Fruit fly (Drosophila melanogaster) whole organism, embryonic: ENCODE results near the gene CG5828.

Experiments used
- C15 ChIP-seq: fragments of 200-800 bp; sonication (Bioruptor generic); IDR thresholded peaks from 3 replicates; pipeline ENCODE4 v1.3.6; 2022; ENCODE audit warnings: missing biosample characterization, missing genetic modification characterization
- CG1024 ChIP-seq: fragments of 200-800 bp; sonication (Bioruptor generic); IDR thresholded peaks from 2 replicates; pipeline ENCODE4 v1.3.6; 2022; ENCODE audit warnings: missing biosample characterization, missing genetic modification characterization
- CG10274 ChIP-seq: fragments of 200-800 bp; sonication (Bioruptor generic); optimal IDR thresholded peaks from 3 replicates; lab custom pipeline; 2017; ENCODE audit warnings: missing biosample characterization, mild to moderate bottlenecking, missing genetic modification characterization
- CG12071 ChIP-seq: fragments of 200-800 bp; sonication (Bioruptor generic); optimal IDR thresholded peaks from 3 replicates; lab custom pipeline; 2018; ENCODE audit warnings: missing biosample characterization, mild to moderate bottlenecking, missing genetic modification characterization
- CG13894 ChIP-seq: fragments of 200-800 bp; sonication (Bioruptor generic); optimal IDR thresholded peaks from 3 replicates; lab custom pipeline; 2018; ENCODE audit warnings: missing biosample characterization, mild to moderate bottlenecking, missing genetic modification characterization, moderate library complexity
- CG17359 ChIP-seq: fragments of 200-800 bp; sonication (Bioruptor generic); optimal IDR thresholded peaks from 3 replicates; lab custom pipeline; 2018; ENCODE audit warnings: missing biosample characterization, mild to moderate bottlenecking, missing genetic modification characterization, moderate library complexity
- CG17361 ChIP-seq: fragments of 200-800 bp; sonication (Bioruptor generic); IDR thresholded peaks from 3 replicates; pipeline ENCODE4 v1.3.6; 2022; ENCODE audit warnings: missing biosample characterization, missing genetic modification characterization
- CG1792 ChIP-seq: fragments of 200-800 bp; sonication (Bioruptor generic); optimal IDR thresholded peaks from 2 replicates; lab custom pipeline; 2016; ENCODE audit warnings: missing biosample characterization, missing genetic modification characterization
- CG2199 ChIP-seq: fragments of 200-800 bp; sonication (Bioruptor generic); IDR thresholded peaks from 3 replicates; pipeline ENCODE4 v1.3.6; 2022; ENCODE audit warnings: missing biosample characterization, missing genetic modification characterization
- CG32532 ChIP-seq: fragments of 200-800 bp; sonication (Bioruptor generic); IDR thresholded peaks from 2 replicates; pipeline ENCODE4 v1.3.6; 2022; ENCODE audit warnings: missing biosample characterization, missing genetic modification characterization
- CG7271 ChIP-seq: fragments of 200-800 bp; sonication (Bioruptor generic); optimal IDR thresholded peaks from 2 replicates; lab custom pipeline; 2018; ENCODE audit warnings: missing biosample characterization, mild to moderate bottlenecking, missing genetic modification characterization, moderate library complexity
- CG7839 ChIP-seq: fragments of 200-800 bp; sonication (Bioruptor generic); optimal IDR thresholded peaks from 3 replicates; lab custom pipeline; 2018; ENCODE audit warnings: missing biosample characterization, mild to moderate bottlenecking, missing genetic modification characterization, moderate library complexity
- CG8290 ChIP-seq, 3 experiments: fragments of 200-800 bp; sonication (Bioruptor generic); optimal IDR thresholded peaks; 2 replicates each; lab custom pipeline; 2016 to 2019; ENCODE audit warnings: missing biosample characterization in 3 of 3, missing genetic modification characterization in 3 of 3, mild to moderate bottlenecking in 2 of 3, moderate library complexity in 1 of 3
- CG8388 ChIP-seq: fragments of 200-800 bp; sonication (Bioruptor generic); optimal IDR thresholded peaks from 2 replicates; lab custom pipeline; 2019; ENCODE audit warnings: missing biosample characterization, mild to moderate bottlenecking, missing genetic modification characterization, moderate library complexity
- Dfd ChIP-seq, 2 experiments: fragments of >200 bp; optimal IDR thresholded peaks; 2 replicates each; lab custom pipeline; 2017; ENCODE audit warnings: missing biosample characterization in 2 of 2, missing genetic modification characterization in 2 of 2
- Med ChIP-seq: fragments of 200-800 bp; sonication (Bioruptor generic); peaks from one replicate; lab custom pipeline; 2016; ENCODE audit warnings: missing biosample characterization, missing genetic modification characterization, mild to moderate bottlenecking, inconsistent platforms, moderate library complexity
- Mrtf ChIP-seq: fragments of 200-800 bp; sonication (Bioruptor generic); IDR thresholded peaks from 3 replicates; pipeline ENCODE4 v1.3.6; 2022; ENCODE audit warnings: missing biosample characterization, missing genetic modification characterization
- Oaz ChIP-seq: fragments of 200-800 bp; sonication (Bioruptor generic); IDR thresholded peaks from 2 replicates; pipeline ENCODE4 v1.3.6; 2022; ENCODE audit warnings: missing biosample characterization, missing genetic modification characterization
- Rfx ChIP-seq: fragments of 200-800 bp; sonication (Bioruptor generic); IDR thresholded peaks from 2 replicates; pipeline ENCODE4 v1.3.6; 2022; ENCODE audit warnings: missing biosample characterization, missing genetic modification characterization
- Scr ChIP-seq: fragments of 200-800 bp; sonication (Bioruptor generic); IDR thresholded peaks from 2 replicates; pipeline ENCODE4 v1.3.6; 2022; ENCODE audit warnings: missing biosample characterization, missing genetic modification characterization; ENCODE audit not compliant: partially characterized antibody
- YL-1 ChIP-seq: fragments of 200-800 bp; sonication (Bioruptor generic); optimal IDR thresholded peaks from 3 replicates; lab custom pipeline; 2017; ENCODE audit warnings: missing biosample characterization, mild to moderate bottlenecking, missing genetic modification characterization
- abd-A ChIP-seq: fragments of 200-800 bp; sonication (Bioruptor generic); optimal IDR thresholded peaks from 3 replicates; lab custom pipeline; 2019; ENCODE audit warnings: missing biosample characterization, mild to moderate bottlenecking, missing genetic modification characterization, moderate library complexity
- az2 ChIP-seq: fragments of 200-800 bp; sonication (Bioruptor generic); optimal IDR thresholded peaks from 3 replicates; lab custom pipeline; 2016; ENCODE audit warnings: missing biosample characterization, missing genetic modification characterization
- caup ChIP-seq: fragments of 200-800 bp; sonication (Bioruptor generic); optimal IDR thresholded peaks from 3 replicates; lab custom pipeline; 2017; ENCODE audit warnings: missing biosample characterization, mild to moderate bottlenecking, missing genetic modification characterization, moderate library complexity; ENCODE audit not compliant: severe bottlenecking
- chinmo ChIP-seq: fragments of 200-800 bp; sonication (Bioruptor generic); IDR thresholded peaks from 4 replicates; pipeline ENCODE4 v1.3.6; 2022; ENCODE audit warnings: missing biosample characterization, missing genetic modification characterization; ENCODE audit not compliant: partially characterized antibody
- ci ChIP-seq: fragments of 200-800 bp; sonication (Bioruptor generic); IDR thresholded peaks from 3 replicates; pipeline ENCODE4 v1.3.6; 2022; ENCODE audit warnings: missing biosample characterization, missing genetic modification characterization
- crol ChIP-seq: fragments of 200-800 bp; sonication (Bioruptor generic); IDR thresholded peaks from 2 replicates; pipeline ENCODE4 v1.3.6; 2022; ENCODE audit warnings: missing biosample characterization, missing genetic modification characterization
- crp ChIP-seq, 2 experiments: fragments of 200-800 bp; sonication (Bioruptor generic); optimal IDR thresholded peaks; 2 replicates in 1 of 2; 3 replicates in 1 of 2; lab custom pipeline; 2017; ENCODE audit warnings: missing biosample characterization in 2 of 2, missing genetic modification characterization in 2 of 2, mild to moderate bottlenecking in 1 of 2, moderate library complexity in 1 of 2
- eve ChIP-seq, 2 experiments: fragments of >200 bp; optimal IDR thresholded peaks; 2 replicates each; lab custom pipeline; 2017; ENCODE audit warnings: missing biosample characterization in 2 of 2, missing genetic modification characterization in 2 of 2
- ewg ChIP-seq: fragments of 200-800 bp; sonication (Bioruptor generic); optimal IDR thresholded peaks from 3 replicates; lab custom pipeline; 2017; ENCODE audit warnings: mild to moderate bottlenecking, missing biosample characterization, missing genetic modification reagents, missing genetic modification characterization
- h ChIP-seq: fragments of >200 bp; optimal IDR thresholded peaks from 2 replicates; lab custom pipeline; 2017
- lab ChIP-seq: fragments of 200-800 bp; sonication (Bioruptor generic); optimal IDR thresholded peaks from 3 replicates; lab custom pipeline; 2017; ENCODE audit warnings: missing biosample characterization, missing genetic modification characterization, mild to moderate bottlenecking, moderate library complexity, missing genetic modification reagents
- onecut ChIP-seq: fragments of 200-800 bp; sonication (Bioruptor generic); IDR thresholded peaks from 2 replicates; pipeline ENCODE4 v1.3.6; 2022; ENCODE audit warnings: missing biosample characterization, missing genetic modification characterization
- pan ChIP-seq, 4 experiments: fragments of >200 bp in 3 of 4; fragments of 200-800 bp in 1 of 4; sonication (Bioruptor generic) in 1 of 4; optimal IDR thresholded peaks in 3 of 4; IDR thresholded peaks in 1 of 4; 2 replicates each; pipeline versions ENCODE4 v1.3.6 to Lab custom; 2017 to 2022; ENCODE audit warnings: missing biosample characterization in 2 of 4, missing genetic modification characterization in 2 of 4, mixed read lengths in 1 of 4
- row ChIP-seq: fragments of 200-800 bp; sonication (Bioruptor generic); IDR thresholded peaks from 3 replicates; pipeline ENCODE4 v1.3.6; 2022; ENCODE audit warnings: missing biosample characterization, missing genetic modification characterization
- sd ChIP-seq: fragments of 200-800 bp; sonication (Bioruptor generic); optimal IDR thresholded peaks from 3 replicates; lab custom pipeline; 2018; ENCODE audit warnings: missing biosample characterization, mild to moderate bottlenecking, missing genetic modification characterization, moderate library complexity
- sens ChIP-seq: fragments of 200-800 bp; sonication (Bioruptor generic); peaks from one replicate; lab custom pipeline; 2016; ENCODE audit warnings: missing biosample characterization, missing genetic modification characterization
- so ChIP-seq: fragments of 200-800 bp; sonication (Bioruptor generic); IDR thresholded peaks from 3 replicates; pipeline ENCODE4 v1.3.6; 2022; ENCODE audit warnings: missing biosample characterization, missing genetic modification characterization
- tin ChIP-seq: fragments of 200-800 bp; sonication (Bioruptor generic); optimal IDR thresholded peaks from 3 replicates; lab custom pipeline; 2016; ENCODE audit warnings: missing biosample characterization, missing genetic modification characterization
- twi ChIP-seq: fragments of 200-800 bp; optimal IDR thresholded peaks from 2 replicates; lab custom pipeline; 2019; ENCODE audit warnings: missing biosample characterization, mild to moderate bottlenecking, missing genetic modification characterization, moderate library complexity
- usp ChIP-seq: fragments of >200 bp; optimal IDR thresholded peaks from 2 replicates; lab custom pipeline; 2017; ENCODE audit warnings: missing biosample characterization, missing genetic modification characterization

Gene CG5828

dm6 chr2L:5108273-5108653, 14.5 kb downstream of the CG5828 start (continued):
- TF ChIP-seq az2: no peak
- TF ChIP-seq CG12071: no peak
- TF ChIP-seq CG17359 (tag; lab: Kevin White, UChicago): no peak

DNA sequence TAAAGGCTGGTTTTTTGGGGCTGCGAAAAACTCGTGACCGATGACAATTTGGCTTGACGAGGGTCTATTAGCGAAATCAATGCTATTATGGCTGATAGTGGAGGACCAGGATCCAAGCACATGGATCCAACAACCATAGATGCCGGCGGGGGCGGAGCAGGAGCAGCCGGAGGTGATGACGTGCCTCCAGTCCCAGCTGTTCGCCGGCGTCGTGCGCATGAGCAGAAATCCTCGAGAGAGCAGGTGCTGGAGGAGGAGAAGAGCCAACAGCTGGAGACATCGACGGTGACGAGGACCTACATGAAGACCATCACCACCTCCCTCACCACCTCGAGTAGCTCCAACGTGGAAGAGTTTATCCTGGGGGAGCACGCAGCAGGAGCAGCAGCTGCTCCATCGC, 15.3 kb downstream of the CG5828 start:
- TF ChIP-seq CG10274 (GFP tag; lab: Kevin White, UChicago): no peak
- TF ChIP-seq C15 (GFP tag; lab: Robert Waterston, UW): no peak
- no peak for TF ChIP-seq usp (GFP tag; lab: Kevin White, UChicago)
- peak; percentile 39; the same call in 1 of the 2 replicates for TF ChIP-seq onecut (GFP tag; lab: Robert Waterston, UW)
- TF ChIP-seq crol (GFP tag; lab: Robert Waterston, UW): peak; percentile 49; the same call in 1 of the 2 replicates
- peak; percentile 83 for TF ChIP-seq ewg (GFP tag; lab: Kevin White, UChicago)
- TF ChIP-seq crp (GFP tag; optimal IDR thresholded peaks at IDR 0.05; lab: Kevin White, UChicago): peak in 1 of 2 experiments; percentile 63

DNA sequence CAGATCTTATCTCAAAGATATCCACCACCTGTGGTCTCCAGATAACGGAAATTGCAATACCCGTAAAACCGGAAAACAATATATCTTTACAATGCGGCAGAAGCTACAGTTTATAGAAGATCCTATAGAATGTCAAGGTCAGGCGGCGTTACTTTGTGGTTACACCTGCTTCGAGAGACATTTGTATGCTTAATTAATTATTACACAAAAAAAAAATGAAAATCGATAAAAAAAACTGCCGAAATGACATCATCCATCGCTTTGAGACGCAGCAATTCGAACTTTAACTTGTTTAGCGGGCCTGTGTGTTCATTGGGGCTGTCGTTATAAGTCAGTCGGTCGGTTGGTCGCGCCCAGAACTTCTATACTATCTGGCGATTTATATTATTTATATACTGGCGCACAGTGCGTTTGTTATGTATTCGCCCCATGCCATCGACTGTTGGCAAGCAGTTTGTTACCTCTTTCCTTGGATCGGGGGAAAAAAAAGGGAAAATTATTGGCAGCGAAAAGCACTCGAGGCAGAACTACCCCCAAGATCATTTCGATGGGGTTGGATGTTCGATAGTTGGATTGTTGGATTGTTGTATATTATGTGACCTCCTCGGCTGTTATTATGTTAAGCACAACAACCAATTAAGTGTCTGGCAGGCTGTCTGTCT, 17.6 kb downstream of the CG5828 start:
- TF ChIP-seq ci (GFP tag; lab: Robert Waterston, UW): no peak
- TF ChIP-seq CG13894: peak; percentile 93
- peak; percentile 77 for TF ChIP-seq abd-A (tag; lab: Kevin White, UChicago)
- TF ChIP-seq row (GFP tag; lab: Robert Waterston, UW): 0 out of 3 replicates have a peak, but pooled peaks have one; percentile 9
- peak; percentile 28; the same call in 1 of the 3 replicates for TF ChIP-seq CG2199 (GFP tag; lab: Robert Waterston, UW)
- no peak for TF ChIP-seq Dfd (GFP tag; optimal IDR thresholded peaks at IDR 0.05; lab: Kevin White, UChicago)
- TF ChIP-seq pan (optimal IDR thresholded peaks at IDR 0.05; lab: Kevin White, UChicago): no peak
- TF ChIP-seq pan (GFP tag; optimal IDR thresholded peaks at IDR 0.05 in 1 of 2, IDR thresholded peaks at IDR 0.05 in 1 of 2): no peak
- TF ChIP-seq CG32532 (GFP tag; lab: Robert Waterston, UW): peak; percentile 51
- TF ChIP-seq CG1024 (GFP tag; lab: Robert Waterston, UW): no peak
- peak; percentile 8 for TF ChIP-seq lab (GFP tag; lab: Kevin White, UChicago)
- no peak for TF ChIP-seq h (lab: Kevin White, UChicago)
- peak; percentile 61 for TF ChIP-seq CG8388 (GFP tag; lab: Kevin White, UChicago)
- no peak for TF ChIP-seq ewg (GFP tag; lab: Kevin White, UChicago)
- no peak for TF ChIP-seq Mrtf (GFP tag; lab: Robert Waterston, UW)
- 0 out of 3 replicates have a peak, but pooled peaks have one; percentile 18 for TF ChIP-seq CG17361 (GFP tag; lab: Robert Waterston, UW)
- peak; percentile 23 for TF ChIP-seq sens (GFP tag; lab: Kevin White, UChicago)
- TF ChIP-seq CG1792 (GFP tag; lab: Kevin White, UChicago): no peak
- no peak for TF ChIP-seq tin (GFP tag; lab: Kevin White, UChicago)
- TF ChIP-seq CG8290 (GFP tag; optimal IDR thresholded peaks at IDR 0.05; lab: Kevin White, UChicago): no peak
- TF ChIP-seq CG8290 (tag; optimal IDR thresholded peaks at IDR 0.05; lab: Kevin White, UChicago): peak in 1 of 2 experiments; percentile 16
- no peak for TF ChIP-seq CG7839 (tag; lab: Kevin White, UChicago)
- TF ChIP-seq Oaz (GFP tag; lab: Robert Waterston, UW): no peak
- peak; percentile 68 for TF ChIP-seq Med
- peak; percentile 86 for TF ChIP-seq sd (tag; lab: Kevin White, UChicago)
- TF ChIP-seq twi (tag; lab: Kevin White, UChicago): no peak
- peak; percentile 85; the same call in 2 of the 4 replicates for TF ChIP-seq chinmo (GFP tag; lab: Robert Waterston, UW)
- TF ChIP-seq CG7271: no peak
- TF ChIP-seq Rfx (GFP tag; lab: Robert Waterston, UW): 0 out of 2 replicates have a peak, but pooled peaks have one; percentile 21
- TF ChIP-seq so (GFP tag; lab: Robert Waterston, UW): no peak
- TF ChIP-seq YL-1: no peak
- TF ChIP-seq Scr (GFP tag; lab: Robert Waterston, UW): no peak
- peak; percentile 18 for TF ChIP-seq caup (GFP tag; lab: Kevin White, UChicago)
- no peak for TF ChIP-seq eve (GFP tag; optimal IDR thresholded peaks at IDR 0.05; lab: Kevin White, UChicago)
- TF ChIP-seq onecut (GFP tag; lab: Robert Waterston, UW): peak; percentile 53; the same call in 1 of the 2 replicates
